Fruit fly (Drosophila melanogaster) whole organism, embryonic: ENCODE measurements around the gene Idgf3.

Experiments used
- B-H1 ChIP-seq: fragments of 200-800 bp; sonication (Bioruptor generic); IDR thresholded peaks from 3 replicates; pipeline ENCODE4 v1.3.6; 2022; ENCODE audit warnings: missing biosample characterization, missing genetic modification characterization
- CG1024 ChIP-seq: fragments of 200-800 bp; sonication (Bioruptor generic); IDR thresholded peaks from 2 replicates; pipeline ENCODE4 v1.3.6; 2022; ENCODE audit warnings: missing biosample characterization, missing genetic modification characterization
- CG10366 ChIP-seq: fragments of 200-800 bp; sonication (Bioruptor generic); IDR thresholded peaks from 2 replicates; pipeline ENCODE4 v1.3.6; 2022; ENCODE audit warnings: missing biosample characterization, missing genetic modification characterization
- CG10959 ChIP-seq: fragments of 200-800 bp; sonication (Bioruptor generic); IDR thresholded peaks from 2 replicates; pipeline ENCODE4 v1.3.6; 2022; ENCODE audit warnings: missing biosample characterization, missing genetic modification characterization
- CG12155 ChIP-seq: fragments of 200-800 bp; sonication (Bioruptor generic); optimal IDR thresholded peaks from 3 replicates; lab custom pipeline; 2016; ENCODE audit warnings: missing biosample characterization, missing genetic modification characterization
- CG12299 ChIP-seq: fragments of 200-800 bp; sonication (Bioruptor generic); optimal IDR thresholded peaks from 2 replicates; lab custom pipeline; 2018; ENCODE audit warnings: missing biosample characterization, mild to moderate bottlenecking, missing genetic modification characterization
- CG13296 ChIP-seq: fragments of 200-800 bp; sonication (Bioruptor generic); optimal IDR thresholded peaks from 3 replicates; lab custom pipeline; 2018; ENCODE audit warnings: missing biosample characterization, mild to moderate bottlenecking, missing genetic modification characterization
- CG15011 ChIP-seq: fragments of 200-800 bp; sonication (Bioruptor generic); optimal IDR thresholded peaks from 3 replicates; lab custom pipeline; 2018; ENCODE audit warnings: missing biosample characterization, mild to moderate bottlenecking, missing genetic modification characterization
- CG1647 ChIP-seq: fragments of 200-800 bp; sonication (Bioruptor generic); optimal IDR thresholded peaks from 3 replicates; lab custom pipeline; 2016; ENCODE audit warnings: missing biosample characterization, missing genetic modification characterization
- CG16813 ChIP-seq: fragments of 200-800 bp; sonication (Bioruptor generic); IDR thresholded peaks from 3 replicates; pipeline ENCODE4 v1.3.6; 2022; ENCODE audit warnings: missing biosample characterization, missing genetic modification characterization; ENCODE audit not compliant: partially characterized antibody
- CG17612 ChIP-seq: fragments of 200-800 bp; sonication (Bioruptor generic); IDR thresholded peaks from 2 replicates; pipeline ENCODE4 v1.3.6; 2022; ENCODE audit warnings: missing biosample characterization, missing genetic modification characterization
- CG2678 ChIP-seq: fragments of 200-800 bp; sonication (Bioruptor generic); optimal IDR thresholded peaks from 3 replicates; lab custom pipeline; 2019; ENCODE audit warnings: missing biosample characterization, mild to moderate bottlenecking, missing genetic modification characterization, moderate library complexity
- CG3838 ChIP-seq: fragments of 200-800 bp; sonication (Bioruptor generic); optimal IDR thresholded peaks from 3 replicates; lab custom pipeline; 2016; ENCODE audit warnings: missing biosample characterization, missing genetic modification characterization
- CG42726 ChIP-seq: fragments of 200-800 bp; sonication (Bioruptor generic); IDR thresholded peaks from 2 replicates; pipeline ENCODE4 v1.3.6; 2022; ENCODE audit warnings: missing biosample characterization, missing genetic modification characterization; ENCODE audit not compliant: partially characterized antibody
- CG4617 ChIP-seq: fragments of 200-800 bp; sonication (Bioruptor generic); optimal IDR thresholded peaks from 3 replicates; lab custom pipeline; 2016; ENCODE audit warnings: missing biosample characterization, missing genetic modification characterization, borderline replicate concordance
- CG4854 ChIP-seq: fragments of 200-800 bp; sonication (Bioruptor generic); optimal IDR thresholded peaks from 2 replicates; lab custom pipeline; 2016; ENCODE audit warnings: missing biosample characterization, missing genetic modification characterization, inconsistent platforms
- CG6272 ChIP-seq: fragments of 200-800 bp; sonication (Bioruptor generic); IDR thresholded peaks from 2 replicates; pipeline ENCODE4 v1.3.6; 2022; ENCODE audit warnings: missing biosample characterization, missing genetic modification characterization
- CG6854 ChIP-seq: fragments of 200-800 bp; sonication (Bioruptor generic); optimal IDR thresholded peaks from 3 replicates; lab custom pipeline; 2017; ENCODE audit warnings: missing biosample characterization, mild to moderate bottlenecking, missing genetic modification characterization
- CG8765 ChIP-seq: fragments of 200-800 bp; sonication (Bioruptor generic); IDR thresholded peaks from 2 replicates; pipeline ENCODE4 v1.3.6; 2022; ENCODE audit warnings: missing biosample characterization, missing genetic modification characterization
- CG8924 ChIP-seq: fragments of 200-800 bp; optimal IDR thresholded peaks from 3 replicates; lab custom pipeline; 2019; ENCODE audit warnings: missing biosample characterization, mild to moderate bottlenecking, missing genetic modification characterization, moderate library complexity
- CHES-1-like ChIP-seq: fragments of 200-800 bp; sonication (Bioruptor generic); optimal IDR thresholded peaks from 2 replicates; lab custom pipeline; 2016; ENCODE audit warnings: missing biosample characterization, missing genetic modification characterization
- Chrac-16 ChIP-seq: fragments of 200-800 bp; sonication (Bioruptor generic); optimal IDR thresholded peaks from 3 replicates; lab custom pipeline; 2016; ENCODE audit warnings: missing biosample characterization, missing genetic modification characterization
- D ChIP-seq, 2 experiments: fragments of 200-800 bp in 1 of 2; fragments of >200 bp in 1 of 2; sonication (Bioruptor generic) in 1 of 2; optimal IDR thresholded peaks; 2 replicates in 1 of 2; 3 replicates in 1 of 2; lab custom pipeline; 2017; ENCODE audit warnings: mild to moderate bottlenecking in 1 of 2, missing biosample characterization in 1 of 2, missing genetic modification characterization in 1 of 2, missing genetic modification reagents in 1 of 2
- Fer2 ChIP-seq: fragments of 200-800 bp; sonication (Bioruptor generic); optimal IDR thresholded peaks from 2 replicates; lab custom pipeline; 2018; ENCODE audit warnings: missing biosample characterization, mild to moderate bottlenecking, missing genetic modification characterization, moderate library complexity
- MTF-1 ChIP-seq: fragments of 200-800 bp; sonication (Bioruptor generic); optimal IDR thresholded peaks from 2 replicates; lab custom pipeline; 2018; ENCODE audit warnings: missing biosample characterization, mild to moderate bottlenecking, missing genetic modification characterization, borderline replicate concordance
- Neu2 ChIP-seq: fragments of 200-800 bp; sonication (Bioruptor generic); optimal IDR thresholded peaks from 3 replicates; lab custom pipeline; 2016; ENCODE audit warnings: missing biosample characterization, missing genetic modification characterization, borderline replicate concordance
- abd-A ChIP-seq: fragments of 200-800 bp; sonication (Bioruptor generic); optimal IDR thresholded peaks from 3 replicates; lab custom pipeline; 2019; ENCODE audit warnings: missing biosample characterization, mild to moderate bottlenecking, missing genetic modification characterization, moderate library complexity
- amos ChIP-seq: fragments of 200-800 bp; sonication (Bioruptor generic); IDR thresholded peaks from 2 replicates; pipeline ENCODE4 v1.3.6; 2022; ENCODE audit warnings: missing biosample characterization, missing genetic modification characterization; ENCODE audit not compliant: partially characterized antibody
- bab2 ChIP-seq: fragments of 200-800 bp; sonication (Bioruptor generic); optimal IDR thresholded peaks from 2 replicates; lab custom pipeline; 2016; ENCODE audit warnings: missing biosample characterization, missing genetic modification characterization
- bowl ChIP-seq: fragments of 200-800 bp; sonication (Bioruptor generic); IDR thresholded peaks from 2 replicates; pipeline ENCODE4 v1.3.6; 2022; ENCODE audit warnings: missing biosample characterization, missing genetic modification characterization
- cas ChIP-seq: fragments of 200-800 bp; sonication (Bioruptor generic); IDR thresholded peaks from 2 replicates; pipeline ENCODE4 v1.3.6; 2022; ENCODE audit warnings: missing biosample characterization, missing genetic modification characterization
- grau ChIP-seq: fragments of 200-800 bp; optimal IDR thresholded peaks from 3 replicates; lab custom pipeline; 2019; ENCODE audit warnings: missing biosample characterization, mild to moderate bottlenecking, missing genetic modification characterization, moderate library complexity
- grn ChIP-seq: fragments of 200-800 bp; sonication (Bioruptor generic); optimal IDR thresholded peaks from 3 replicates; lab custom pipeline; 2017; ENCODE audit warnings: missing biosample characterization, missing genetic modification characterization
- h ChIP-seq: fragments of >200 bp; optimal IDR thresholded peaks from 2 replicates; lab custom pipeline; 2017
- hkb ChIP-seq, 2 experiments: fragments of 200-800 bp in 1 of 2; fragments of >200 bp in 1 of 2; sonication (Bioruptor generic) in 1 of 2; IDR thresholded peaks in 1 of 2; optimal IDR thresholded peaks in 1 of 2; 2 replicates each; pipeline versions ENCODE4 v1.3.6 to Lab custom; 2017 to 2022; ENCODE audit warnings: missing biosample characterization in 1 of 2, missing genetic modification characterization in 1 of 2
- hth ChIP-seq: fragments of >200 bp; optimal IDR thresholded peaks from 2 replicates; lab custom pipeline; 2017; ENCODE audit warnings: inconsistent platforms
- kay ChIP-seq: fragments of 200-800 bp; sonication (Bioruptor generic); optimal IDR thresholded peaks from 2 replicates; lab custom pipeline; 2016; ENCODE audit warnings: missing biosample characterization, missing genetic modification characterization
- lilli ChIP-seq: fragments of 200-800 bp; sonication (Bioruptor generic); optimal IDR thresholded peaks from 3 replicates; lab custom pipeline; 2016; ENCODE audit warnings: missing biosample characterization, missing genetic modification characterization
- otp ChIP-seq: fragments of 200-800 bp; sonication (Bioruptor generic); IDR thresholded peaks from 3 replicates; pipeline ENCODE4, ENCODE4 v1.3.6; 2022; ENCODE audit warnings: missing biosample characterization, missing genetic modification characterization
- row ChIP-seq: fragments of 200-800 bp; sonication (Bioruptor generic); IDR thresholded peaks from 3 replicates; pipeline ENCODE4 v1.3.6; 2022; ENCODE audit warnings: missing biosample characterization, missing genetic modification characterization
- run ChIP-seq: fragments of 200-800 bp; sonication (Bioruptor generic); optimal IDR thresholded peaks from 3 replicates; lab custom pipeline; 2018; ENCODE audit warnings: missing biosample characterization, mild to moderate bottlenecking, missing genetic modification characterization
- scrt ChIP-seq: fragments of 200-800 bp; sonication (Bioruptor generic); optimal IDR thresholded peaks from 2 replicates; lab custom pipeline; 2018; ENCODE audit warnings: missing biosample characterization, mild to moderate bottlenecking, missing genetic modification characterization, moderate library complexity
- sim ChIP-seq: fragments of 200-800 bp; sonication (Bioruptor generic); IDR thresholded peaks from 2 replicates; pipeline ENCODE4 v1.3.6; 2022; ENCODE audit warnings: missing biosample characterization, missing genetic modification characterization
- sna ChIP-seq: fragments of 200-800 bp; sonication (Bioruptor generic); IDR thresholded peaks from 2 replicates; pipeline ENCODE4 v1.3.6; 2022; ENCODE audit warnings: missing biosample characterization, missing genetic modification characterization; ENCODE audit not compliant: partially characterized antibody
- sqz ChIP-seq: fragments of 200-800 bp; sonication (Bioruptor generic); optimal IDR thresholded peaks from 3 replicates; lab custom pipeline; 2018; ENCODE audit warnings: missing biosample characterization, mild to moderate bottlenecking, missing genetic modification characterization
- twi ChIP-seq: fragments of 200-800 bp; optimal IDR thresholded peaks from 2 replicates; lab custom pipeline; 2019; ENCODE audit warnings: missing biosample characterization, mild to moderate bottlenecking, missing genetic modification characterization, moderate library complexity
- unc-4 ChIP-seq: fragments of 200-800 bp; sonication (Bioruptor generic); IDR thresholded peaks from 2 replicates; pipeline ENCODE4 v1.3.6; 2022; ENCODE audit warnings: missing biosample characterization, missing genetic modification characterization; ENCODE audit not compliant: partially characterized antibody
- vnd ChIP-seq: fragments of 200-800 bp; sonication (Bioruptor generic); IDR thresholded peaks from 3 replicates; pipeline ENCODE4 v1.3.6; 2022; ENCODE audit warnings: missing biosample characterization, missing genetic modification characterization; ENCODE audit not compliant: partially characterized antibody
- yki ChIP-seq: fragments of >200 bp; optimal IDR thresholded peaks from 3 replicates; lab custom pipeline; 2018
- zen ChIP-seq: fragments of 200-800 bp; sonication (Bioruptor generic); optimal IDR thresholded peaks from 3 replicates; lab custom pipeline; 2018; ENCODE audit warnings: missing biosample characterization, mild to moderate bottlenecking, missing genetic modification characterization, moderate library complexity

Idgf3 gene

dm6 chr2L:16491123-16491751 lies 40.5 kb downstream of the Idgf3 start, which contains the start of gene Tpr2 (continued):
- TF ChIP-seq yki (lab: Kevin White, UChicago): peak; percentile 9
- peak; percentile 78 for TF ChIP-seq CG42726 (GFP tag; lab: Robert Waterston, UW)
- TF ChIP-seq Fer2 (tag; lab: Kevin White, UChicago): no peak
- no peak for TF ChIP-seq bowl
- no peak for TF ChIP-seq hth (lab: Kevin White, UChicago)
- peak; percentile 74 for TF ChIP-seq hkb (optimal IDR thresholded peaks at IDR 0.05; lab: Kevin White, UChicago)
- TF ChIP-seq hkb (GFP tag; IDR thresholded peaks at IDR 0.05; lab: Robert Waterston, UW): no peak
- TF ChIP-seq MTF-1: no peak
- TF ChIP-seq sna (GFP tag; lab: Robert Waterston, UW): peak; percentile 92
- no peak for TF ChIP-seq CG1647 (GFP tag; lab: Kevin White, UChicago)
- peak; percentile 48 for TF ChIP-seq grn (GFP tag; lab: Kevin White, UChicago)
- peak; percentile 52 for TF ChIP-seq CHES-1-like (GFP tag; lab: Kevin White, UChicago)
- TF ChIP-seq row: peak; percentile 88
- peak; percentile 44 for TF ChIP-seq bab2 (GFP tag; lab: Kevin White, UChicago)
- TF ChIP-seq CG16813: peak; percentile 93
- TF ChIP-seq sim (GFP tag; lab: Robert Waterston, UW): no peak
- TF ChIP-seq scrt (GFP tag; lab: Kevin White, UChicago): peak; percentile 20
- peak; percentile 24 for TF ChIP-seq CG3838 (GFP tag; lab: Kevin White, UChicago)
- TF ChIP-seq CG12299 (tag; lab: Kevin White, UChicago): peak; percentile 59
- no peak for TF ChIP-seq h (lab: Kevin White, UChicago)
- no peak for TF ChIP-seq sqz
- TF ChIP-seq CG15011 (GFP tag; lab: Kevin White, UChicago): no peak
- peak; percentile 73 for TF ChIP-seq lilli
- no peak for TF ChIP-seq kay
- TF ChIP-seq run (tag; lab: Kevin White, UChicago): peak; percentile 76
- TF ChIP-seq CG12155 (GFP tag; lab: Kevin White, UChicago): peak; percentile 18
- TF ChIP-seq CG2678 (tag; lab: Kevin White, UChicago): peak; percentile 38
- peak; percentile 59 for TF ChIP-seq grau (tag; lab: Kevin White, UChicago)
- no peak for TF ChIP-seq D (optimal IDR thresholded peaks at IDR 0.05; lab: Kevin White, UChicago)
- TF ChIP-seq D (GFP tag; optimal IDR thresholded peaks at IDR 0.05; lab: Kevin White, UChicago): no peak
- peak; percentile 88 for TF ChIP-seq amos (GFP tag; lab: Robert Waterston, UW)
- no peak for TF ChIP-seq CG17612 (GFP tag; lab: Robert Waterston, UW)
- no peak for TF ChIP-seq otp
- 0 out of 2 replicates have a peak, but pooled peaks have one; percentile 19 for TF ChIP-seq cas
- TF ChIP-seq CG1024: no peak
- peak; percentile 59 for TF ChIP-seq CG8924
- TF ChIP-seq CG6854 (GFP tag; lab: Kevin White, UChicago): no peak
- TF ChIP-seq CG4854 (GFP tag; lab: Kevin White, UChicago): peak; percentile 53
- no peak for TF ChIP-seq CG6272 (GFP tag; lab: Robert Waterston, UW)
- TF ChIP-seq CG8765 (GFP tag; lab: Robert Waterston, UW): no peak
- peak; percentile 50 for TF ChIP-seq CG13296 (GFP tag; lab: Kevin White, UChicago)
- TF ChIP-seq CG4617 (GFP tag; lab: Kevin White, UChicago): peak; percentile 64
- no peak for TF ChIP-seq CG10366
- TF ChIP-seq abd-A (tag; lab: Kevin White, UChicago): peak; percentile 30
- peak; percentile 65 for TF ChIP-seq zen
- TF ChIP-seq unc-4 (GFP tag; lab: Robert Waterston, UW): peak; percentile 96
- peak; percentile 66 for TF ChIP-seq twi
- peak; percentile 81 for TF ChIP-seq vnd
- no peak for TF ChIP-seq CG10959 (GFP tag; lab: Robert Waterston, UW)
- TF ChIP-seq Neu2 (GFP tag; lab: Kevin White, UChicago): no peak
- no peak for TF ChIP-seq B-H1 (GFP tag; lab: Robert Waterston, UW)
- peak; percentile 36 for TF ChIP-seq Chrac-16 (GFP tag; lab: Kevin White, UChicago)
